Worm (Caenorhabditis elegans): ENCODE results near the gene dnj-13.

dnj-13 gene

ce11 chrII:11534429-11535099 is 10.9 kb upstream of the dnj-13 start, which contains the start of gene Y62F5A.12:
Gene Y62F5A.12, minus strand, starts transcription at chrII:11534479.
- peak; percentile 84 for TF ChIP-seq lin-14 (GFP tag; optimal IDR thresholded peaks at IDR 0.05)
- TF ChIP-seq nhr-90 (tag; optimal IDR thresholded peaks at IDR 0.05; ENCODE audit: poor library complexity): peak; percentile 86
- peak; percentile 83 for TF ChIP-seq dsc-1 (tag; optimal IDR thresholded peaks at IDR 0.05)
- peak; percentile 81 to 89 (median 85) for TF ChIP-seq dpl-1 (GFP tag; optimal IDR thresholded peaks at IDR 0.05)
- peak; percentile 11 for TF ChIP-seq zip-4 (GFP tag; optimal IDR thresholded peaks at IDR 0.05)
- TF ChIP-seq snu-23 (GFP tag; optimal IDR thresholded peaks at IDR 0.05): peak; percentile 89
- TF ChIP-seq C16A3.4 (tag; optimal IDR thresholded peaks at IDR 0.05): peak; percentile 71
- peak; percentile 44 for TF ChIP-seq irx-1 (tag; optimal IDR thresholded peaks at IDR 0.05)
- TF ChIP-seq ztf-11 (tag; optimal IDR thresholded peaks at IDR 0.05): peak in 1 of 2 experiments; percentile 94
- TF ChIP-seq ceh-88 (GFP tag; IDR thresholded peaks at IDR 0.05): peak; percentile 90
- TF ChIP-seq pax-3 (tag; optimal IDR thresholded peaks at IDR 0.05): peak; percentile 89
- TF ChIP-seq nhr-85 (tag): peak; percentile 74
- TF ChIP-seq egl-13 (tag; optimal IDR thresholded peaks at IDR 0.05): peak; percentile 72
- TF ChIP-seq mdl-1 (tag; optimal IDR thresholded peaks at IDR 0.05): peak in 1 of 2 experiments; percentile 71
- TF ChIP-seq unc-86 (tag; optimal IDR thresholded peaks at IDR 0.05): peak; percentile 84
- TF ChIP-seq tbx-2 (tag; optimal IDR thresholded peaks at IDR 0.05): peak; percentile 82
- TF ChIP-seq rnt-1 (tag; optimal IDR thresholded peaks at IDR 0.05): peak; percentile 99
- TF ChIP-seq unc-98 (GFP tag; IDR thresholded peaks at IDR 0.05): peak; percentile 94
- TF ChIP-seq xbp-1 (tag; optimal IDR thresholded peaks at IDR 0.05): peak; percentile 86
- TF ChIP-seq vab-15 (tag; optimal IDR thresholded peaks at IDR 0.05): peak; percentile 76
- peak; percentile 90 for TF ChIP-seq fkh-8 (tag; optimal IDR thresholded peaks at IDR 0.05)
- peak; percentile 86 for TF ChIP-seq nhr-20 (tag; optimal IDR thresholded peaks at IDR 0.05)
- TF ChIP-seq blmp-1 (tag; optimal IDR thresholded peaks at IDR 0.05): peak; percentile 22
- peak; percentile 82 for TF ChIP-seq lin-15B (tag; optimal IDR thresholded peaks at IDR 0.05)
- peak; percentile 53 for TF ChIP-seq Y116A8C.19 (tag; optimal IDR thresholded peaks at IDR 0.05; ENCODE audit: borderline replicate concordance)
- TF ChIP-seq lin-35 (GFP tag; optimal IDR thresholded peaks at IDR 0.05): peak; percentile 78 to 92
- peak; percentile 34 for TF ChIP-seq nhr-237 (tag; optimal IDR thresholded peaks at IDR 0.05)
- peak; percentile 63 for TF ChIP-seq mep-1 (tag; optimal IDR thresholded peaks at IDR 0.05)
- TF ChIP-seq skn-1 (tag; optimal IDR thresholded peaks at IDR 0.05): peak; percentile 42
- peak; percentile 31 for TF ChIP-seq fos-1 (tag; optimal IDR thresholded peaks at IDR 0.05)
- peak; percentile 89 for TF ChIP-seq isw-1 (GFP tag; IDR thresholded peaks at IDR 0.05)
- peak; percentile 80 for TF ChIP-seq swsn-7 (tag; optimal IDR thresholded peaks at IDR 0.05)
- TF ChIP-seq fkh-10 (GFP tag; optimal IDR thresholded peaks at IDR 0.05): peak; percentile 81
- peak; percentile 51 for TF ChIP-seq ceh-90 (tag; optimal IDR thresholded peaks at IDR 0.05)
- TF ChIP-seq grh-1 (GFP tag; IDR thresholded peaks at IDR 0.05): peak; percentile 58
- TF ChIP-seq lir-3 (tag; optimal IDR thresholded peaks at IDR 0.05; ENCODE audit: poor library complexity): peak; percentile 91
- peak; percentile 59 for TF ChIP-seq lin-13 (GFP tag; optimal IDR thresholded peaks at IDR 0.05)
- peak; percentile 54 for TF ChIP-seq fkh-4 (tag; optimal IDR thresholded peaks at IDR 0.05; ENCODE audit: borderline replicate concordance)
- TF ChIP-seq C04F5.9 (tag; optimal IDR thresholded peaks at IDR 0.05): peak; percentile 47
- TF ChIP-seq elt-3 (tag; optimal IDR thresholded peaks at IDR 0.05): peak in 2 of 6 experiments; percentile 11 to 13
- peak; percentile 66 for TF ChIP-seq jun-1 (tag; optimal IDR thresholded peaks at IDR 0.05)
- TF ChIP-seq snpc-4 (tag; optimal IDR thresholded peaks at IDR 0.05): peak; percentile 6
- TF ChIP-seq F16B12.6 (tag; optimal IDR thresholded peaks at IDR 0.05): peak; percentile 32
- peak; percentile 72 for TF ChIP-seq nhr-77 (tag; optimal IDR thresholded peaks at IDR 0.05)
- TF ChIP-seq mab-9 (GFP tag; IDR thresholded peaks at IDR 0.05): peak; percentile 87
- peak; percentile 11 for TF ChIP-seq nhr-11 (tag; optimal IDR thresholded peaks at IDR 0.05)
- peak; percentile 92 for TF ChIP-seq nhr-47 (tag; optimal IDR thresholded peaks at IDR 0.05)
- peak; percentile 57 for TF ChIP-seq ceh-8 (GFP tag; optimal IDR thresholded peaks at IDR 0.05)
- peak; percentile 86 for TF ChIP-seq ceh-63 (GFP tag; optimal IDR thresholded peaks at IDR 0.05)
- peak; percentile 10 for TF ChIP-seq efl-3 (GFP tag; optimal IDR thresholded peaks at IDR 0.05)
- peak; percentile 42 for TF ChIP-seq elt-2 (tag; optimal IDR thresholded peaks at IDR 0.05)

Data from whole organism, L1 larva.